Worm (Caenorhabditis elegans): ENCODE results near the gene nhr-137.

- TF ChIP-seq F10B5.3 (tag; optimal IDR thresholded peaks at IDR 0.05) (no peak), daf-16 (GFP tag; optimal IDR thresholded peaks at IDR 0.05) (no peak), daf-16 (tag; optimal IDR thresholded peaks at IDR 0.05) (no peak), ama-1 (optimal IDR thresholded peaks at IDR 0.05) (no peak), nhr-28 (tag; optimal IDR thresholded peaks at IDR 0.05) (no peak), ces-1 (GFP tag; optimal IDR thresholded peaks at IDR 0.05) (no peak), lsy-2 (tag; optimal IDR thresholded peaks at IDR 0.05) (no peak), ceh-82 (tag; optimal IDR thresholded peaks at IDR 0.05) (no peak), lir-3 (tag; optimal IDR thresholded peaks at IDR 0.05) (no peak)
These were observed 38.2 kb downstream of the nhr-137 start for ce11 chrX:6630645-6631044.

All from whole organism, L4 larva.